Worm (Caenorhabditis elegans): ENCODE data around the gene T21H3.5.

Gene T21H3.5

ce11 chrV:1165090-1165761 lies 1.1 kb upstream of the T21H3.5 start, which contains the start of gene ptr-16:
Gene ptr-16, plus strand, starts transcription at chrV:1165711.
- TF ChIP-seq jun-1 (tag; optimal IDR thresholded peaks at IDR 0.05) (no peak), aha-1 (tag) (peak; percentile 58), unc-39 (tag; optimal IDR thresholded peaks at IDR 0.05) (no peak), nhr-25 (tag; optimal IDR thresholded peaks at IDR 0.05; ENCODE audit: borderline replicate concordance, insufficient read depth) (no peak), ZK337.2 (GFP tag; IDR thresholded peaks at IDR 0.05) (no peak), F44E2.7 (GFP tag; IDR thresholded peaks at IDR 0.05) (0 out of 2 replicates have a peak, but pooled peaks have one; percentile 7), egl-43 (GFP tag; IDR thresholded peaks at IDR 0.05) (0 out of 2 replicates have a peak, but pooled peaks have one; percentile 10), madf-5 (GFP tag; IDR thresholded peaks at IDR 0.05) (no peak), fos-1 (tag; optimal IDR thresholded peaks at IDR 0.05) (no peak), ctbp-1 (GFP tag; IDR thresholded peaks at IDR 0.05) (no peak), nhr-102 (tag; optimal IDR thresholded peaks at IDR 0.05) (no peak), lin-15B (tag; optimal IDR thresholded peaks at IDR 0.05) (no peak), cey-2 (tag; optimal IDR thresholded peaks at IDR 0.05; ENCODE audit: borderline replicate concordance, insufficient read depth) (no peak), F37D6.2 (tag; optimal IDR thresholded peaks at IDR 0.05) (no peak)

- TF ChIP-seq dmd-8 (GFP tag; IDR thresholded peaks at IDR 0.05) (0 out of 2 replicates have a peak, but pooled peaks have one; percentile 21), nhr-237 (tag; optimal IDR thresholded peaks at IDR 0.05) (no peak), lin-1 (GFP tag; IDR thresholded peaks at IDR 0.05) (no peak), ceh-20 (GFP tag; IDR thresholded peaks at IDR 0.05) (no peak), hlh-30 (tag; optimal IDR thresholded peaks at IDR 0.05; ENCODE audit: insufficient read depth) (no peak), mdt-29 (GFP tag; IDR thresholded peaks at IDR 0.05) (no peak), egl-43 (GFP tag; IDR thresholded peaks at IDR 0.05) (no peak)
Measured at ce11 chrV:1160716-1161115, 3.4 kb downstream of the T21H3.5 start.

- TF ChIP-seq hmg-1.1 (GFP tag; IDR thresholded peaks at IDR 0.05) (0 out of 2 replicates have a peak, but pooled peaks have one; percentile 26), ama-1 (optimal IDR thresholded peaks at IDR 0.05) (peak; percentile 94), tra-1 (GFP tag; IDR thresholded peaks at IDR 0.05) (peak; percentile 58; the same call in 1 of the 2 replicates), F26F4.8 (GFP tag; conservative IDR thresholded peaks at IDR 0.05) (no peak), mep-1 (tag; optimal IDR thresholded peaks at IDR 0.05) (peak; percentile 32), ztf-11 (tag; optimal IDR thresholded peaks at IDR 0.05) (no peak), nhr-102 (tag; optimal IDR thresholded peaks at IDR 0.05) (peak; percentile 79), F37D6.2 (tag; optimal IDR thresholded peaks at IDR 0.05) (no peak), hif-1 (tag; optimal IDR thresholded peaks at IDR 0.05) (peak in 1 of 2 experiments; percentile 15), egl-27 (tag; optimal IDR thresholded peaks at IDR 0.05) (no peak), lin-1 (GFP tag; IDR thresholded peaks at IDR 0.05) (no peak), dmd-8 (GFP tag; IDR thresholded peaks at IDR 0.05) (no peak), mes-2 (tag; optimal IDR thresholded peaks at IDR 0.05; ENCODE audit: poor library complexity, severe bottlenecking) (peak; percentile 63), arid-1 (GFP tag; conservative IDR thresholded peaks at IDR 0.05) (peak; percentile 64; the same call in 1 of the 2 replicates), ctbp-1 (GFP tag; IDR thresholded peaks at IDR 0.05) (peak; percentile 73), nhr-42 (GFP tag; IDR thresholded peaks at IDR 0.05) (peak; percentile 66; the same call in 1 of the 2 replicates), lim-7 (GFP tag; IDR thresholded peaks at IDR 0.05) (peak; percentile 47; the same call in 1 of the 2 replicates), nhr-111 (GFP tag; optimal IDR thresholded peaks at IDR 0.05) (peak; percentile 43), F44E2.7 (GFP tag; IDR thresholded peaks at IDR 0.05) (0 out of 2 replicates have a peak, but pooled peaks have one; percentile 39), nhr-41 (GFP tag; IDR thresholded peaks at IDR 0.05) (no peak; the same call in 1 of the 2 replicates), D1046.2 (GFP tag; IDR thresholded peaks at IDR 0.05) (no peak), gei-8 (GFP tag; optimal IDR thresholded peaks at IDR 0.05) (peak; percentile 66), tag-97 (GFP tag; IDR thresholded peaks at IDR 0.05) (0 out of 2 replicates have a peak, but pooled peaks have one; percentile 16), set-16 (GFP tag; IDR thresholded peaks at IDR 0.05) (no peak), ceh-28 (tag; optimal IDR thresholded peaks at IDR 0.05) (peak; percentile 15), egl-43 (GFP tag; IDR thresholded peaks at IDR 0.05) (peak; percentile 70), madf-5 (GFP tag; IDR thresholded peaks at IDR 0.05) (peak in 1 of 2 experiments; percentile 66; a peak in 1 of 4 replicates), Y48G9A.11 (GFP tag; IDR thresholded peaks at IDR 0.05) (peak; percentile 57; the same call in 1 of the 2 replicates), aha-1 (tag) (peak; percentile 95), rbr-2 (tag; optimal IDR thresholded peaks at IDR 0.05) (peak; percentile 34), vab-7 (GFP tag; IDR thresholded peaks at IDR 0.05) (peak; percentile 50; the same call in 1 of the 2 replicates), mxl-3 (GFP tag; optimal IDR thresholded peaks at IDR 0.05) (no peak), lir-3 (tag; optimal IDR thresholded peaks at IDR 0.05) (no peak)
Measured at ce11 chrV:1158247-1158646, 5.8 kb downstream of the T21H3.5 start.
